Fruit fly (Drosophila melanogaster) whole organism, embryonic: Measurements from ENCODE around the gene CG7914.

Source experiments
- CG10147 ChIP-seq: fragments of 200-800 bp; sonication (Bioruptor generic); optimal IDR thresholded peaks from 2 replicates; lab custom pipeline; 2019; ENCODE audit warnings: missing biosample characterization, mild to moderate bottlenecking, missing genetic modification characterization, moderate library complexity
- CG10543 ChIP-seq: fragments of 200-800 bp; sonication (Bioruptor generic); optimal IDR thresholded peaks from 3 replicates; lab custom pipeline; 2017; ENCODE audit warnings: missing biosample characterization, mild to moderate bottlenecking, missing genetic modification characterization, moderate library complexity
- CG10565 ChIP-seq: fragments of 200-800 bp; sonication (Bioruptor generic); optimal IDR thresholded peaks from 3 replicates; lab custom pipeline; 2016; ENCODE audit warnings: missing biosample characterization, mild to moderate bottlenecking, missing genetic modification characterization
- CG10979 ChIP-seq: fragments of 200-800 bp; sonication (Bioruptor generic); optimal IDR thresholded peaks from 2 replicates; lab custom pipeline; 2018; ENCODE audit warnings: missing biosample characterization, mild to moderate bottlenecking, missing genetic modification characterization, moderate library complexity
- CG12299 ChIP-seq: fragments of 200-800 bp; sonication (Bioruptor generic); optimal IDR thresholded peaks from 2 replicates; lab custom pipeline; 2018; ENCODE audit warnings: missing biosample characterization, mild to moderate bottlenecking, missing genetic modification characterization
- CG12744 ChIP-seq: fragments of 200-800 bp; sonication (Bioruptor generic); optimal IDR thresholded peaks from 2 replicates; lab custom pipeline; 2016; ENCODE audit warnings: missing biosample characterization, missing genetic modification characterization
- CG14014 ChIP-seq: fragments of 200-800 bp; sonication (Bioruptor generic); IDR thresholded peaks from 2 replicates; pipeline ENCODE4 v1.3.6; 2022; ENCODE audit warnings: missing biosample characterization, missing genetic modification characterization
- CG17186 ChIP-seq: fragments of 200-800 bp; sonication (Bioruptor generic); optimal IDR thresholded peaks from 3 replicates; lab custom pipeline; 2017; ENCODE audit warnings: missing biosample characterization, missing genetic modification reagents, missing genetic modification characterization
- CG17829 ChIP-seq: fragments of 200-800 bp; optimal IDR thresholded peaks from 2 replicates; lab custom pipeline; 2019; ENCODE audit warnings: missing biosample characterization, mild to moderate bottlenecking, missing genetic modification characterization, moderate library complexity
- CG17912 ChIP-seq: fragments of 200-800 bp; sonication (Bioruptor generic); optimal IDR thresholded peaks from 2 replicates; lab custom pipeline; 2018; ENCODE audit warnings: missing biosample characterization, mild to moderate bottlenecking, missing genetic modification characterization
- CG31365 ChIP-seq: fragments of 200-800 bp; sonication (Bioruptor generic); optimal IDR thresholded peaks from 2 replicates; lab custom pipeline; 2018; ENCODE audit warnings: missing biosample characterization, mild to moderate bottlenecking, missing genetic modification characterization
- CG34422 ChIP-seq: fragments of 200-800 bp; sonication (Bioruptor generic); IDR thresholded peaks from 3 replicates; pipeline ENCODE4 v1.3.6; 2022; ENCODE audit warnings: missing biosample characterization, missing genetic modification characterization
- CG42726 ChIP-seq: fragments of 200-800 bp; sonication (Bioruptor generic); IDR thresholded peaks from 2 replicates; pipeline ENCODE4 v1.3.6; 2022; ENCODE audit warnings: missing biosample characterization, missing genetic modification characterization; ENCODE audit not compliant: partially characterized antibody
- CG4617 ChIP-seq: fragments of 200-800 bp; sonication (Bioruptor generic); optimal IDR thresholded peaks from 3 replicates; lab custom pipeline; 2016; ENCODE audit warnings: missing biosample characterization, missing genetic modification characterization, borderline replicate concordance
- CG4730 ChIP-seq: fragments of 200-800 bp; sonication (Bioruptor generic); IDR thresholded peaks from 2 replicates; pipeline ENCODE4 v1.3.6; 2022; ENCODE audit warnings: missing biosample characterization, missing genetic modification characterization
- CG5180 ChIP-seq: fragments of 200-800 bp; sonication (Bioruptor generic); optimal IDR thresholded peaks from 3 replicates; lab custom pipeline; 2017; ENCODE audit warnings: missing biosample characterization, missing genetic modification characterization, mild to moderate bottlenecking, moderate library complexity, missing genetic modification reagents
- CG6254 ChIP-seq: fragments of 200-800 bp; sonication (Bioruptor generic); optimal IDR thresholded peaks from 3 replicates; lab custom pipeline; 2017; ENCODE audit warnings: mild to moderate bottlenecking, missing biosample characterization, missing genetic modification reagents, missing genetic modification characterization
- CTCF ChIP-seq: fragments of 200-800 bp; sonication (Bioruptor generic); optimal IDR thresholded peaks from 2 replicates; lab custom pipeline; 2017; ENCODE audit warnings: missing biosample characterization, mild to moderate bottlenecking, missing genetic modification characterization, moderate library complexity
- Chrac-16 ChIP-seq: fragments of 200-800 bp; sonication (Bioruptor generic); optimal IDR thresholded peaks from 3 replicates; lab custom pipeline; 2016; ENCODE audit warnings: missing biosample characterization, missing genetic modification characterization
- Dek ChIP-seq: fragments of 200-800 bp; sonication (Bioruptor generic); optimal IDR thresholded peaks from 3 replicates; lab custom pipeline; 2019; ENCODE audit warnings: missing biosample characterization, mild to moderate bottlenecking, missing genetic modification characterization, moderate library complexity
- Dfd ChIP-seq, 2 experiments: fragments of >200 bp; optimal IDR thresholded peaks; 2 replicates each; lab custom pipeline; 2017; ENCODE audit warnings: missing biosample characterization in 2 of 2, missing genetic modification characterization in 2 of 2
- Eip74EF ChIP-seq, 2 experiments: fragments of 200-800 bp in 1 of 2; fragments of >200 bp in 1 of 2; sonication (Bioruptor generic) in 1 of 2; optimal IDR thresholded peaks; 2 replicates each; lab custom pipeline; 2017 to 2019; ENCODE audit warnings: missing biosample characterization in 2 of 2, missing genetic modification characterization in 2 of 2, mild to moderate bottlenecking in 1 of 2, moderate library complexity in 1 of 2
- Ets97D ChIP-seq: fragments of 200-800 bp; sonication (Bioruptor generic); optimal IDR thresholded peaks from 3 replicates; lab custom pipeline; 2016; ENCODE audit warnings: missing biosample characterization, missing genetic modification characterization
- MTF-1 ChIP-seq: fragments of 200-800 bp; sonication (Bioruptor generic); optimal IDR thresholded peaks from 2 replicates; lab custom pipeline; 2018; ENCODE audit warnings: missing biosample characterization, mild to moderate bottlenecking, missing genetic modification characterization, borderline replicate concordance
- NFAT ChIP-seq: fragments of 200-800 bp; sonication (Bioruptor generic); IDR thresholded peaks from 2 replicates; pipeline ENCODE4 v1.3.6; 2022; ENCODE audit warnings: missing biosample characterization, missing genetic modification characterization
- Neu2 ChIP-seq: fragments of 200-800 bp; sonication (Bioruptor generic); optimal IDR thresholded peaks from 3 replicates; lab custom pipeline; 2016; ENCODE audit warnings: missing biosample characterization, missing genetic modification characterization, borderline replicate concordance
- Stat92E ChIP-seq, 3 experiments: fragments of >200 bp in 2 of 3; fragments of 200-800 bp in 1 of 3; sonication (Bioruptor generic) in 1 of 3; optimal IDR thresholded peaks; 2 replicates each; lab custom pipeline; 2017 to 2019; ENCODE audit warnings: missing biosample characterization in 3 of 3, missing genetic modification characterization in 3 of 3, mild to moderate bottlenecking in 1 of 3, moderate library complexity in 1 of 3
- aop ChIP-seq: fragments of 200-800 bp; sonication (Bioruptor generic); IDR thresholded peaks from 2 replicates; pipeline ENCODE4 v1.3.6; 2022; ENCODE audit warnings: missing biosample characterization, missing genetic modification characterization
- bcd ChIP-seq: fragments of 200-800 bp; sonication (Bioruptor generic); optimal IDR thresholded peaks from 2 replicates; lab custom pipeline; 2017; ENCODE audit warnings: missing biosample characterization, mild to moderate bottlenecking, missing genetic modification characterization
- btn ChIP-seq: fragments of 200-800 bp; sonication (Bioruptor generic); optimal IDR thresholded peaks from 2 replicates; lab custom pipeline; 2016; ENCODE audit warnings: missing biosample characterization, missing genetic modification characterization
- crc ChIP-seq: fragments of 200-800 bp; sonication (Bioruptor generic); optimal IDR thresholded peaks from 2 replicates; lab custom pipeline; 2016; ENCODE audit warnings: missing biosample characterization, missing genetic modification characterization
- danr ChIP-seq: fragments of 200-800 bp; sonication (Bioruptor generic); IDR thresholded peaks from 2 replicates; pipeline ENCODE4 v1.3.6; 2022; ENCODE audit warnings: missing biosample characterization, missing genetic modification characterization
- dati ChIP-seq: fragments of 200-800 bp; sonication (Bioruptor generic); IDR thresholded peaks from 2 replicates; pipeline ENCODE4 v1.3.6; 2022; ENCODE audit warnings: missing biosample characterization, missing genetic modification characterization
- dpn ChIP-seq, 2 experiments: fragments of 200-800 bp; sonication (Bioruptor generic); optimal IDR thresholded peaks; 3 replicates each; lab custom pipeline; 2016; ENCODE audit warnings: missing biosample characterization in 2 of 2, missing genetic modification characterization in 2 of 2
- en ChIP-seq: fragments of 200-800 bp; sonication (Bioruptor generic); optimal IDR thresholded peaks from 2 replicates; lab custom pipeline; 2016; ENCODE audit warnings: missing biosample characterization, missing genetic modification characterization
- fru ChIP-seq: fragments of >200 bp; optimal IDR thresholded peaks from 2 replicates; lab custom pipeline; 2017
- ftz-f1 ChIP-seq: fragments of 200-800 bp; sonication (Bioruptor generic); optimal IDR thresholded peaks from 2 replicates; lab custom pipeline; 2016; ENCODE audit warnings: missing biosample characterization, missing genetic modification characterization
- gcm2 ChIP-seq: fragments of 200-800 bp; sonication (Bioruptor generic); optimal IDR thresholded peaks from 2 replicates; lab custom pipeline; 2016; ENCODE audit warnings: missing biosample characterization, missing genetic modification characterization
- her ChIP-seq: fragments of 200-800 bp; sonication (Bioruptor generic); optimal IDR thresholded peaks from 2 replicates; lab custom pipeline; 2016; ENCODE audit warnings: missing biosample characterization, missing genetic modification characterization
- hkb ChIP-seq, 2 experiments: fragments of 200-800 bp in 1 of 2; fragments of >200 bp in 1 of 2; sonication (Bioruptor generic) in 1 of 2; IDR thresholded peaks in 1 of 2; optimal IDR thresholded peaks in 1 of 2; 2 replicates each; pipeline versions ENCODE4 v1.3.6 to Lab custom; 2017 to 2022; ENCODE audit warnings: missing biosample characterization in 1 of 2, missing genetic modification characterization in 1 of 2
- jigr1 ChIP-seq: fragments of 200-800 bp; sonication (Bioruptor generic); IDR thresholded peaks from 3 replicates; pipeline ENCODE4 v1.3.6; 2022; ENCODE audit warnings: missing biosample characterization, missing genetic modification characterization
- knrl ChIP-seq: fragments of 200-800 bp; sonication (Bioruptor generic); IDR thresholded peaks from 3 replicates; pipeline ENCODE4 v1.3.6; 2022; ENCODE audit warnings: missing biosample characterization, missing genetic modification characterization; ENCODE audit not compliant: partially characterized antibody
- lbe ChIP-seq: fragments of 200-800 bp; sonication (Bioruptor generic); optimal IDR thresholded peaks from 2 replicates; lab custom pipeline; 2016; ENCODE audit warnings: missing biosample characterization, mild to moderate bottlenecking, missing genetic modification characterization
- pzg ChIP-seq: fragments of 200-800 bp; sonication (Bioruptor generic); optimal IDR thresholded peaks from 3 replicates; lab custom pipeline; 2018; ENCODE audit warnings: missing biosample characterization, mild to moderate bottlenecking, missing genetic modification characterization, moderate library complexity
- sd ChIP-seq: fragments of 200-800 bp; sonication (Bioruptor generic); optimal IDR thresholded peaks from 3 replicates; lab custom pipeline; 2018; ENCODE audit warnings: missing biosample characterization, mild to moderate bottlenecking, missing genetic modification characterization, moderate library complexity
- sob ChIP-seq: fragments of 200-800 bp; sonication (Bioruptor generic); IDR thresholded peaks from 2 replicates; pipeline ENCODE4 v1.3.6; 2022; ENCODE audit warnings: missing biosample characterization, missing genetic modification characterization
- tio ChIP-seq: fragments of 200-800 bp; sonication (Bioruptor generic); optimal IDR thresholded peaks from 2 replicates; lab custom pipeline; 2017; ENCODE audit warnings: missing biosample characterization, missing genetic modification characterization, inconsistent platforms
- tup ChIP-seq: fragments of 200-800 bp; sonication (Bioruptor generic); optimal IDR thresholded peaks from 2 replicates; lab custom pipeline; 2016; ENCODE audit warnings: missing biosample characterization, mild to moderate bottlenecking, missing genetic modification characterization, moderate library complexity
- vvl ChIP-seq: fragments of 200-800 bp; sonication (Bioruptor generic); IDR thresholded peaks from 2 replicates; pipeline ENCODE4 v1.3.6; 2022; ENCODE audit warnings: missing biosample characterization, missing genetic modification characterization
- zfh1 ChIP-seq: fragments of 200-800 bp; sonication (Bioruptor generic); IDR thresholded peaks from 3 replicates; pipeline ENCODE4 v1.3.6; 2022; ENCODE audit warnings: missing biosample characterization, missing genetic modification characterization

CG7914 gene

dm6 chrX:19187624-19188085, 5.6 kb downstream of the CG7914 start, which contains the start of gene Mec2 (continued):
- TF ChIP-seq dpn (GFP tag; optimal IDR thresholded peaks at IDR 0.05; lab: Kevin White, UChicago) (peak; percentile 9 to 79), CG17829 (tag; lab: Kevin White, UChicago) (peak; percentile 12), tio (no peak), CG17912 (GFP tag; lab: Kevin White, UChicago) (no peak), her (GFP tag; lab: Kevin White, UChicago) (peak; percentile 30), vvl (GFP tag; lab: Robert Waterston, UW) (peak; percentile 41; the same call in 1 of the 2 replicates), CG14014 (GFP tag; lab: Robert Waterston, UW) (peak; percentile 57), CG34422 (GFP tag; lab: Robert Waterston, UW) (peak; percentile 32; the same call in 1 of the 3 replicates), ftz-f1 (GFP tag; lab: Kevin White, UChicago) (no peak), CG12744 (no peak), CTCF (GFP tag; lab: Kevin White, UChicago) (no peak), bcd (GFP tag; lab: Kevin White, UChicago) (peak; percentile 16), CG10979 (tag; lab: Kevin White, UChicago) (peak; percentile 39), Eip74EF (GFP tag; optimal IDR thresholded peaks at IDR 0.05; lab: Kevin White, UChicago) (peak in 1 of 2 experiments; percentile 19), CG4730 (GFP tag; lab: Robert Waterston, UW) (peak; percentile 31; the same call in 1 of the 2 replicates), btn (GFP tag; lab: Kevin White, UChicago) (no peak), Stat92E (GFP tag; optimal IDR thresholded peaks at IDR 0.05; lab: Kevin White, UChicago) (no peak), jigr1 (GFP tag; lab: Robert Waterston, UW) (no peak), zfh1 (GFP tag; lab: Robert Waterston, UW) (peak; percentile 58; the same call in 2 of the 3 replicates), MTF-1 (no peak), sd (tag; lab: Kevin White, UChicago) (peak; percentile 46), NFAT (GFP tag; lab: Robert Waterston, UW) (no peak), CG6254 (no peak), Dek (tag; lab: Kevin White, UChicago) (peak; percentile 47), CG4617 (GFP tag; lab: Kevin White, UChicago) (no peak), Neu2 (GFP tag; lab: Kevin White, UChicago) (no peak), tup (GFP tag; lab: Kevin White, UChicago) (no peak), CG10543 (peak; percentile 38), hkb (optimal IDR thresholded peaks at IDR 0.05; lab: Kevin White, UChicago) (no peak), hkb (GFP tag; IDR thresholded peaks at IDR 0.05; lab: Robert Waterston, UW) (peak; percentile 55), pzg (GFP tag; lab: Kevin White, UChicago) (no peak), Ets97D (GFP tag; lab: Kevin White, UChicago) (no peak), fru (no peak), CG31365 (tag; lab: Kevin White, UChicago) (no peak), CG10147 (GFP tag; lab: Kevin White, UChicago) (no peak), dati (no peak), CG42726 (GFP tag; lab: Robert Waterston, UW) (no peak), CG12299 (tag; lab: Kevin White, UChicago) (no peak), CG17186 (GFP tag; lab: Kevin White, UChicago) (no peak), knrl (GFP tag; lab: Robert Waterston, UW) (no peak), lbe (peak; percentile 44), CG10565 (GFP tag; lab: Kevin White, UChicago) (no peak), crc (no peak), Chrac-16 (GFP tag; lab: Kevin White, UChicago) (peak; percentile 63), Dfd (GFP tag; optimal IDR thresholded peaks at IDR 0.05; lab: Kevin White, UChicago) (no peak), gcm2 (peak; percentile 5), sob (GFP tag; lab: Robert Waterston, UW) (peak; percentile 25; the same call in 1 of the 2 replicates), en (no peak), CG5180 (GFP tag; lab: Kevin White, UChicago) (no peak), aop (GFP tag; lab: Robert Waterston, UW) (peak; percentile 32; the same call in 1 of the 2 replicates), danr (GFP tag; lab: Robert Waterston, UW) (no peak)
